Worm (Caenorhabditis elegans) whole organism, late embryonic: Measurements from ENCODE around the gene nhr-68.

Experiments
- C08G9.2 ChIP-seq: sonication (generic microtip); optimal IDR thresholded peaks from 2 replicates; lab custom pipeline; 2016; ENCODE audit warnings: mild to moderate bottlenecking, missing genetic modification characterization, moderate library complexity, missing compliant biosample characterization
- C38D4.7 ChIP-seq: fragments of 200-800 bp; sonication (Bioruptor generic); optimal IDR thresholded peaks from 2 replicates; lab custom pipeline; 2018; ENCODE audit warnings: mild to moderate bottlenecking, missing genetic modification characterization, moderate library complexity, missing compliant biosample characterization
- K09A11.1 ChIP-seq: sonication (generic microtip); optimal IDR thresholded peaks from 2 replicates; lab custom pipeline; 2017; ENCODE audit warnings: antibody characterized with exemption, mild to moderate bottlenecking, missing genetic modification characterization, missing compliant biosample characterization; ENCODE audit not compliant: insufficient read depth
- T23F11.4 ChIP-seq: fragments of 200-800 bp; sonication (Bioruptor generic); optimal IDR thresholded peaks from 2 replicates; lab custom pipeline; 2018; ENCODE audit warnings: mild to moderate bottlenecking, missing genetic modification characterization, missing compliant biosample characterization
- ama-1 ChIP-seq: fragments of 150-350 bp; optimal IDR thresholded peaks from 2 replicates; lab custom pipeline; 2014
- ceh-14 ChIP-seq: sonication (generic microtip); optimal IDR thresholded peaks from 2 replicates; lab custom pipeline; 2016; ENCODE audit warnings: missing genotype, missing genetic modification characterization, missing compliant biosample characterization
- ceh-19 ChIP-seq: fragments of 200-800 bp; sonication (Bioruptor generic); optimal IDR thresholded peaks from 2 replicates; lab custom pipeline; 2018; ENCODE audit warnings: mild to moderate bottlenecking, missing genetic modification characterization, missing compliant biosample characterization
- ceh-22 ChIP-seq: sonication (generic microtip); optimal IDR thresholded peaks from 2 replicates; lab custom pipeline; 2017; ENCODE audit warnings: missing biosample characterization, missing genetic modification characterization
- ceh-24 ChIP-seq: sonication (generic microtip); optimal IDR thresholded peaks from 2 replicates; lab custom pipeline; 2016; ENCODE audit warnings: mild to moderate bottlenecking, missing genetic modification characterization, missing compliant biosample characterization
- ceh-30 ChIP-seq: fragments of 150-350 bp; optimal IDR thresholded peaks from 2 replicates; lab custom pipeline; 2014; ENCODE audit warnings: missing biosample characterization, missing genetic modification characterization
- ceh-45 ChIP-seq: fragments of 200-800 bp; sonication (Bioruptor generic); IDR thresholded peaks from 2 replicates; pipeline ENCODE4 v1.3.6; 2022; ENCODE audit warnings: missing genetic modification reagents, missing genetic modification characterization, missing compliant biosample characterization
- ceh-48 ChIP-seq: sonication (generic microtip); optimal IDR thresholded peaks from 2 replicates; lab custom pipeline; 2016; ENCODE audit warnings: missing genetic modification characterization, inconsistent platforms, missing compliant biosample characterization
- ceh-6 ChIP-seq: fragments of 200-800 bp; sonication (Bioruptor generic); optimal IDR thresholded peaks from 2 replicates; lab custom pipeline; 2018; ENCODE audit warnings: mild to moderate bottlenecking, missing genetic modification characterization, missing compliant biosample characterization
- che-1 ChIP-seq: sonication (generic microtip); optimal IDR thresholded peaks from 2 replicates; lab custom pipeline; 2016; ENCODE audit warnings: mild to moderate bottlenecking, missing genetic modification characterization, missing compliant biosample characterization
- dve-1 ChIP-seq: sonication (generic microtip); optimal IDR thresholded peaks from 2 replicates; lab custom pipeline; 2017; ENCODE audit warnings: antibody characterized with exemption, mild to moderate bottlenecking, missing genetic modification characterization, missing compliant biosample characterization
- elt-2 ChIP-seq: sonication (generic microtip); optimal IDR thresholded peaks from 2 replicates; lab custom pipeline; 2016; ENCODE audit warnings: missing genetic modification reagents, missing genetic modification characterization, missing compliant biosample characterization
- elt-4 ChIP-seq: sonication (generic microtip); optimal IDR thresholded peaks from 2 replicates; lab custom pipeline; 2016; ENCODE audit warnings: missing genetic modification characterization, missing compliant biosample characterization
- eyg-1 ChIP-seq: sonication (generic microtip); optimal IDR thresholded peaks from 2 replicates; lab custom pipeline; 2016; ENCODE audit warnings: missing genotype, missing genetic modification characterization, missing compliant biosample characterization
- fax-1 ChIP-seq: sonication (generic microtip); optimal IDR thresholded peaks from 2 replicates; lab custom pipeline; 2016; ENCODE audit warnings: missing genotype, missing genetic modification characterization, missing compliant biosample characterization
- gmeb-2 ChIP-seq: sonication (generic microtip); optimal IDR thresholded peaks from 2 replicates; lab custom pipeline; 2016; ENCODE audit warnings: missing genetic modification characterization, inconsistent platforms, missing compliant biosample characterization
- hlh-13 ChIP-seq: fragments of 200-800 bp; sonication (Bioruptor generic); optimal IDR thresholded peaks from 2 replicates; lab custom pipeline; 2018; ENCODE audit warnings: mild to moderate bottlenecking, missing genetic modification characterization, missing compliant biosample characterization
- hlh-30 ChIP-seq: sonication (generic microtip); optimal IDR thresholded peaks from 2 replicates; lab custom pipeline; 2017; ENCODE audit warnings: antibody characterized with exemption, missing genetic modification characterization, missing compliant biosample characterization; ENCODE audit not compliant: insufficient read depth
- hlh-8 ChIP-seq: sonication (generic microtip); optimal IDR thresholded peaks from 2 replicates; lab custom pipeline; 2016; ENCODE audit warnings: missing genotype, missing genetic modification characterization, missing compliant biosample characterization
- mec-3 ChIP-seq: sonication (generic microtip); optimal IDR thresholded peaks from 2 replicates; lab custom pipeline; 2016; ENCODE audit warnings: borderline replicate concordance, missing genetic modification characterization, missing compliant biosample characterization
- nfya-1 ChIP-seq: sonication (generic microtip); optimal IDR thresholded peaks from 2 replicates; lab custom pipeline; 2017; ENCODE audit warnings: missing genetic modification characterization, mild to moderate bottlenecking, missing compliant biosample characterization, antibody characterized with exemption, moderate library complexity
- nhr-11 ChIP-seq: fragments of 150-350 bp; optimal IDR thresholded peaks from 2 replicates; lab custom pipeline; 2014; ENCODE audit warnings: missing biosample characterization, missing genetic modification characterization
- npax-4 ChIP-seq: sonication (generic microtip); optimal IDR thresholded peaks from 2 replicates; lab custom pipeline; 2016; ENCODE audit warnings: missing genetic modification characterization, missing compliant biosample characterization
- odd-2 ChIP-seq: sonication (generic microtip); optimal IDR thresholded peaks from 2 replicates; lab custom pipeline; 2017; ENCODE audit warnings: antibody characterized with exemption, mild to moderate bottlenecking, missing genetic modification characterization, missing compliant biosample characterization
- pag-3 ChIP-seq: sonication (generic microtip); optimal IDR thresholded peaks from 2 replicates; lab custom pipeline; 2016; ENCODE audit warnings: missing compliant biosample characterization, missing genetic modification characterization, borderline replicate concordance
- pax-1 ChIP-seq: fragments of 150-350 bp; optimal IDR thresholded peaks from 2 replicates; lab custom pipeline; 2014; ENCODE audit warnings: missing biosample characterization, missing genetic modification characterization
- pha-4 ChIP-seq: fragments of 150-350 bp; optimal IDR thresholded peaks from 2 replicates; lab custom pipeline; 2018; ENCODE audit warnings: missing biosample characterization, missing genetic modification reagents, missing genetic modification characterization
- pqm-1 ChIP-seq: sonication (generic microtip); optimal IDR thresholded peaks from 2 replicates; lab custom pipeline; 2016; ENCODE audit warnings: missing genetic modification characterization, missing compliant biosample characterization
- pros-1 ChIP-seq: fragments of 150-350 bp; optimal IDR thresholded peaks from 2 replicates; lab custom pipeline; 2014; ENCODE audit warnings: missing biosample characterization, missing genetic modification reagents, missing genetic modification characterization
- rnt-1 ChIP-seq: sonication (generic microtip); optimal IDR thresholded peaks from 2 replicates; lab custom pipeline; 2016; ENCODE audit warnings: missing genetic modification characterization, missing compliant biosample characterization
- sdc-2 ChIP-seq: sonication (generic microtip); optimal IDR thresholded peaks from 2 replicates; lab custom pipeline; 2016; ENCODE audit warnings: missing genotype, missing genetic modification characterization, missing compliant biosample characterization
- sox-2 ChIP-seq: fragments of 200-800 bp; sonication (Bioruptor generic); IDR thresholded peaks from 2 replicates; pipeline ENCODE4 v1.3.6; 2022; ENCODE audit warnings: missing genetic modification reagents, missing genetic modification characterization, missing compliant biosample characterization
- syd-9 ChIP-seq: sonication (generic microtip); optimal IDR thresholded peaks from 2 replicates; lab custom pipeline; 2016; ENCODE audit warnings: mild to moderate bottlenecking, missing genetic modification characterization, moderate library complexity, missing compliant biosample characterization
- tbx-2 ChIP-seq: sonication (generic microtip); optimal IDR thresholded peaks from 2 replicates; lab custom pipeline; 2016; ENCODE audit warnings: missing genetic modification characterization, missing compliant biosample characterization
- tbx-7 ChIP-seq: sonication (generic microtip); optimal IDR thresholded peaks from 2 replicates; lab custom pipeline; 2016; ENCODE audit warnings: missing genotype, missing genetic modification characterization, missing compliant biosample characterization
- unc-3 ChIP-seq, 2 experiments: fragments of 200-800 bp in 1 of 2; sonication (Bioruptor generic) in 1 of 2; sonication (generic microtip) in 1 of 2; conservative IDR thresholded peaks in 1 of 2; optimal IDR thresholded peaks in 1 of 2; 2 replicates each; pipeline versions ENCODE4 v1.3.6 to Lab custom; 2016 to 2022; ENCODE audit warnings: missing compliant biosample characterization in 2 of 2, missing genetic modification characterization in 2 of 2, missing genetic modification reagents in 1 of 2
- unc-55 ChIP-seq: sonication (generic microtip); optimal IDR thresholded peaks from 2 replicates; lab custom pipeline; 2017; ENCODE audit warnings: missing biosample characterization, missing genetic modification reagents, missing genetic modification characterization

nhr-68 gene

DNA sequence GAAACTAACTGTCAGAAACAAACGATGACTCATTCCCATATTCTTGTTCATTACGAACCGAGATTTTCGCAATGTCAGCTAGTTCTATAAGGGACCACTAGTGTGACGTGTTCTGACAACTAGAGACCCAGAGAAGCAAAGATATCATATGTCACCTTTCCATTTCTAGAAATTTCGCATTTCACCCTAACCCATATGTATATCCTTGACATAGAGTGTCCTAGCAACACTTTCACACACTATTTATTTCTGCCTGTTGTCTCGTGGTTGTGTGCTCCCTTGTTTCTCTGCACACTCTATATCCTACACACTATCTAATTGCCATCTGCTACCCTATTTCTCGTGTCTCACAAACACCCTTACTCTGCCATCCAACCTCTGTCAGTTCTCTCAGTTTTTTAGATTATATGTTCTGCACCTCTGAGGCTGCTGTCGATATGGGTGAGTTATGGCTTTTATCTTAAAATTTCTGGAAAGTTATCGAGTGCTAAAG is 24.3 kb upstream of the nhr-68 start, which contains the start of the genes F38B7.17 and F38B7.3 (continued):
- peak; percentile 95 for TF ChIP-seq hlh-30 (tag; lab: Kevin White, UChicago)
- no peak for TF ChIP-seq ceh-45 (GFP tag; lab: Robert Waterston, UW)
- no peak for TF ChIP-seq ceh-6 (GFP tag; lab: Kevin White, UChicago)
- TF ChIP-seq ceh-24 (tag; lab: Kevin White, UChicago), result no peak
- TF ChIP-seq tbx-2, result peak; percentile 51

DNA sequence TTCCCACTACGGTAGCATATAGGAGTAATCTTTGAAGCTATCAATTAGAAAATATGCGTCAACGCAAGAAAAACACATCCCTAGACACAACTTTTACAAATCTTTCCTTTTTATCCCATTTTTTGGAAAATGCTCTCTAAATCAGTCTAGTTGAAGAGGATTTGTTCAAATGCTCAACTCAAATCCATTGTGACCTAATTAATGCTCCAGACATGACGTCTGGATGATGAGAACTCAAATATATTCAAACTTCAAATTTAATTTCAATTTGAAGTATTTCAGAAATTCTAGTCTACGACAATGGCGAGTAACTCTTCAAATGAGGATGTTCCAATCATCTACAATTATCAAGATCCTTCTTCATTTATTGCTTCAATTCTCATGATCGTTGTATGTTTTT is 20.9 kb upstream of the nhr-68 start, which contains the start of gene srx-85:
TSS of gene srx-85 (plus strand) at position 301 of the 400 bp plus-strand sequence.
- TF ChIP-seq ceh-30 (no peak), ceh-45 (GFP tag; lab: Robert Waterston, UW) (no peak)

DNA sequence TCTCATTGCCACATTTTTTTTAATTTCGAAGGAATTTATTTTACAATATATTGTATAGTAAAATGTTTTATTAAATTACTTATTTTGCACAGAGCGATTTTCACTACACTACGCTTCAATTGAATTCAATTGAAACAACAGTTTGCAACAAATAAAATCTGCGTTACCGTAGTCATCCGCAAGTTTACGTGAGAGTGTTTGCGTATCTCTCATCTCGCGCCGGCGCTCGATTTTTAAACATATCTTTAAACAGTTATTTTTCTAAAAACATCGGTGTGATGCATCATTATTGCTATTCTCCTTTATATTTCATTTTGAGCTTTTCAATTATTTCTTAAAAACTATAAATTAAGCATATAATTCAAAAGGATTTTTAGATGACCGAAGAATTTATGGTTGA is 19.0 kb upstream of the nhr-68 start, which contains the start of gene duo-1:
TSS of gene duo-1 (plus strand) at position 371 of the 400 bp plus-strand sequence.
- TF ChIP-seq unc-3 (GFP tag; conservative IDR thresholded peaks at IDR 0.05; lab: Robert Waterston, UW) (no peak), unc-3 (tag; optimal IDR thresholded peaks at IDR 0.05; lab: Kevin White, UChicago) (no peak), hlh-13 (no peak), tbx-7 (tag; lab: Kevin White, UChicago) (no peak), C08G9.2 (tag; lab: Kevin White, UChicago) (no peak), npax-4 (tag; lab: Kevin White, UChicago) (no peak), pax-1 (tag; lab: Kevin White, UChicago) (no peak), pros-1 (tag; lab: Kevin White, UChicago) (no peak), pha-4 (tag; lab: Kevin White, UChicago) (no peak), ceh-45 (GFP tag; lab: Robert Waterston, UW) (no peak), gmeb-2 (tag; lab: Kevin White, UChicago) (no peak), T23F11.4 (GFP tag; lab: Kevin White, UChicago) (no peak), nhr-11 (tag; lab: Kevin White, UChicago) (no peak), hlh-30 (tag; lab: Kevin White, UChicago) (no peak), ceh-48 (no peak), eyg-1 (tag; lab: Kevin White, UChicago) (no peak), elt-2 (no peak), fax-1 (tag; lab: Kevin White, UChicago) (no peak), ceh-22 (tag; lab: Kevin White, UChicago) (no peak), K09A11.1 (tag; lab: Kevin White, UChicago) (no peak)

DNA sequence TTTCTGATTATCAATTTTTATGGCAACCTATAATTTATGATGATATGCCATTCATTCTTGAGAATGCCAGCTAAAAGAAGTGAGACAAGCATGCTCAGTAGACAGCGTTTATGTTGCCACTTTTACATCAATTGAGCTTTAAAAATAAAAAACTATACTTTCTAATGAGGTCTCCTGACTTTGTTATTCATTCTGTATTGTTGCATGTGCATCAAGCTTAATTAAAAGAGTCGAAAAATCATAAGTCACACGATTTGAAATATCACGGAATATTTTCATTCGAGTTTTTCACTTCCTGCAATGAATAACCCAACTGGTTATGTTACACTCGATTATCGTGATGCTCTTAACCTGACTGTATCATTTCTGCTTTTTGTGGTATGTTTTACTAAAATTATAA is 10.6 kb upstream of the nhr-68 start, which contains the start of gene srx-86:
TSS of gene srx-86 (plus strand) at position 301 of the 400 bp plus-strand sequence.
- TF ChIP-seq ceh-14 (tag; lab: Kevin White, UChicago), result no peak
- TF ChIP-seq pag-3, result no peak
- TF ChIP-seq unc-3 (GFP tag; conservative IDR thresholded peaks at IDR 0.05; lab: Robert Waterston, UW), result no peak
- no peak for TF ChIP-seq unc-3 (tag; optimal IDR thresholded peaks at IDR 0.05; lab: Kevin White, UChicago)
- TF ChIP-seq C08G9.2 (tag; lab: Kevin White, UChicago), result no peak
- TF ChIP-seq sox-2 (GFP tag; lab: Robert Waterston, UW), result no peak
- TF ChIP-seq ceh-19 (GFP tag; lab: Kevin White, UChicago), result no peak
- no peak for TF ChIP-seq pqm-1 (tag; lab: Kevin White, UChicago)
- TF ChIP-seq ceh-45 (GFP tag; lab: Robert Waterston, UW), result no peak
- no peak for TF ChIP-seq syd-9
- TF ChIP-seq mec-3 (tag; lab: Kevin White, UChicago), result no peak

DNA sequence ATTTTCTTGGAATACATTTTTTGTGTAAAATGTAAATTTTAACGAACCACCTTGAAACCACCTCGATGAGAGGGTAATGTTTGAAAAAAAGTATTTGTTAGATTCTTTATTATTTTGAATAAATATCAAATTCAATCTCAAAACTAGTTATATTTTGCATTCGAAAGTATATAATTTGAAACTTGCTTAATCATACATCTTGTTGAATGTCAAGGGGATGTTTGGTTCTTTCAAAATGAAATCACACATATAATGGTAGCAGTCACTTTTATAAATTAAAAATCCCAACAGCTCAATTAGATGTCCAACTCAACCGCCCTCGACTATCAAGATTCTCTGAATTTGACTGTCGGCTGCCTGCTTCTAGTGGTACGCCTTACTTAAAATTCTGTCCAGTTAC is 8.7 kb upstream of the nhr-68 start, which contains the start of gene srx-87:
TSS of gene srx-87 (plus strand) at position 301 of the 400 bp plus-strand sequence.
- TF ChIP-seq elt-4 (tag; lab: Kevin White, UChicago) (no peak), sdc-2 (no peak), hlh-8 (tag; lab: Kevin White, UChicago) (no peak), C38D4.7 (no peak), nfya-1 (no peak), dve-1 (no peak), ama-1 (lab: Kevin White, UChicago) (no peak), che-1 (tag; lab: Kevin White, UChicago) (no peak), mec-3 (tag; lab: Kevin White, UChicago) (no peak), C08G9.2 (tag; lab: Kevin White, UChicago) (no peak), hlh-13 (no peak), odd-2 (tag; lab: Kevin White, UChicago) (no peak), unc-55 (no peak), rnt-1 (tag; lab: Kevin White, UChicago) (no peak), tbx-2 (no peak), ceh-22 (tag; lab: Kevin White, UChicago) (no peak)
